Worm (Caenorhabditis elegans) whole organism, early embryonic: Measurements from ENCODE around the gene nlp-11.

ENCODE experiments used
- ama-1 ChIP-seq: fragments of 150-350 bp; optimal IDR thresholded peaks from 2 replicates; lab custom pipeline; 2014
- flt-1 ChIP-seq: fragments of 200-800 bp; sonication (Bioruptor generic); IDR thresholded peaks from 2 replicates; pipeline ENCODE4 v1.3.6; 2022; ENCODE audit warnings: missing genetic modification characterization, missing compliant biosample characterization
- hmg-4 ChIP-seq: fragments of 200-800 bp; sonication (Bioruptor generic); optimal IDR thresholded peaks from 2 replicates; lab custom pipeline; 2018; ENCODE audit warnings: mild to moderate bottlenecking, missing genetic modification characterization, missing compliant biosample characterization

ce11 chrII:9667382-9667781 is 24.4 kb downstream of the nlp-11 start, which contains the start of gene ZK1320.11:
- TF ChIP-seq flt-1 (GFP tag; lab: Robert Waterston, UW), result no peak
- no peak for TF ChIP-seq ama-1
- no peak for TF ChIP-seq hmg-4 (GFP tag; lab: Kevin White, UChicago)
